Fruit fly (Drosophila melanogaster) whole organism, embryonic: ENCODE measurements around the gene Adat1.

ENCODE experiments used
- Atf-2 ChIP-seq: fragments of 200-800 bp; sonication (Bioruptor generic); optimal IDR thresholded peaks from 2 replicates; lab custom pipeline; 2016; ENCODE audit warnings: missing biosample characterization, missing genetic modification characterization
- B-H1 ChIP-seq: fragments of 200-800 bp; sonication (Bioruptor generic); IDR thresholded peaks from 3 replicates; pipeline ENCODE4 v1.3.6; 2022; ENCODE audit warnings: missing biosample characterization, missing genetic modification characterization
- Bdp1 ChIP-seq: fragments of 200-800 bp; sonication (Bioruptor generic); optimal IDR thresholded peaks from 3 replicates; lab custom pipeline; 2016; ENCODE audit warnings: missing biosample characterization, missing genetic modification characterization
- CG11093 ChIP-seq: fragments of 200-800 bp; sonication (Bioruptor generic); IDR thresholded peaks from 3 replicates; pipeline ENCODE4 v1.3.6; 2022; ENCODE audit warnings: missing biosample characterization, missing genetic modification characterization
- CG11696 ChIP-seq: fragments of 200-800 bp; sonication (Bioruptor generic); IDR thresholded peaks from 2 replicates; pipeline ENCODE4 v1.3.6; 2022; ENCODE audit warnings: missing biosample characterization, missing genetic modification characterization
- CG12071 ChIP-seq: fragments of 200-800 bp; sonication (Bioruptor generic); optimal IDR thresholded peaks from 3 replicates; lab custom pipeline; 2018; ENCODE audit warnings: missing biosample characterization, mild to moderate bottlenecking, missing genetic modification characterization
- CG12769 ChIP-seq: fragments of 200-800 bp; sonication (Bioruptor generic); optimal IDR thresholded peaks from 2 replicates; lab custom pipeline; 2019; ENCODE audit warnings: missing biosample characterization, mild to moderate bottlenecking, missing genetic modification characterization, moderate library complexity
- CG12942 ChIP-seq: fragments of 200-800 bp; sonication (Bioruptor generic); optimal IDR thresholded peaks from 3 replicates; lab custom pipeline; 2016; ENCODE audit warnings: missing biosample characterization, missing genetic modification characterization
- CG13123 ChIP-seq: fragments of 200-800 bp; sonication (Bioruptor generic); optimal IDR thresholded peaks from 2 replicates; lab custom pipeline; 2016; ENCODE audit warnings: missing biosample characterization, missing genetic modification characterization
- CG13424 ChIP-seq: fragments of 200-800 bp; sonication (Bioruptor generic); optimal IDR thresholded peaks from 2 replicates; lab custom pipeline; 2019; ENCODE audit warnings: missing biosample characterization, mild to moderate bottlenecking, missing genetic modification characterization, moderate library complexity
- CG1529 ChIP-seq: fragments of 200-800 bp; sonication (Bioruptor generic); optimal IDR thresholded peaks from 3 replicates; lab custom pipeline; 2018; ENCODE audit warnings: missing biosample characterization, missing genetic modification characterization
- CG3163 ChIP-seq: fragments of 200-800 bp; sonication (Bioruptor generic); optimal IDR thresholded peaks from 3 replicates; lab custom pipeline; 2016; ENCODE audit warnings: missing biosample characterization, missing genetic modification characterization
- CG32772 ChIP-seq: fragments of 200-800 bp; sonication (Bioruptor generic); IDR thresholded peaks from 2 replicates; pipeline ENCODE4 v1.3.6; 2022; ENCODE audit warnings: missing biosample characterization, missing genetic modification characterization
- CG3281 ChIP-seq: fragments of 200-800 bp; sonication (Bioruptor generic); optimal IDR thresholded peaks from 3 replicates; lab custom pipeline; 2017; ENCODE audit warnings: missing biosample characterization, mild to moderate bottlenecking, missing genetic modification characterization
- CG3726 ChIP-seq: fragments of 200-800 bp; sonication (Bioruptor generic); IDR thresholded peaks from 3 replicates; pipeline ENCODE4, ENCODE4 v1.3.6; 2022; ENCODE audit warnings: missing biosample characterization, missing genetic modification characterization
- CG3995 ChIP-seq: fragments of 200-800 bp; sonication (Bioruptor generic); optimal IDR thresholded peaks from 3 replicates; lab custom pipeline; 2016; ENCODE audit warnings: missing biosample characterization, missing genetic modification characterization
- CG4404 ChIP-seq: fragments of 200-800 bp; sonication (Bioruptor generic); IDR thresholded peaks from 2 replicates; pipeline ENCODE4 v1.3.6; 2022; ENCODE audit warnings: missing biosample characterization, missing genetic modification characterization
- CG5245 ChIP-seq: fragments of 200-800 bp; sonication (Bioruptor generic); optimal IDR thresholded peaks from 3 replicates; lab custom pipeline; 2016; ENCODE audit warnings: missing biosample characterization, missing genetic modification characterization
- CG6254 ChIP-seq: fragments of 200-800 bp; sonication (Bioruptor generic); optimal IDR thresholded peaks from 3 replicates; lab custom pipeline; 2017; ENCODE audit warnings: mild to moderate bottlenecking, missing biosample characterization, missing genetic modification reagents, missing genetic modification characterization
- CG6689 ChIP-seq: fragments of 200-800 bp; sonication (Bioruptor generic); IDR thresholded peaks from 2 replicates; pipeline ENCODE4 v1.3.6; 2022; ENCODE audit warnings: missing biosample characterization, missing genetic modification characterization
- CG6813 ChIP-seq: fragments of 200-800 bp; sonication (Bioruptor generic); optimal IDR thresholded peaks from 2 replicates; lab custom pipeline; 2017; ENCODE audit warnings: missing biosample characterization, missing genetic modification characterization, mild to moderate bottlenecking, moderate library complexity, missing genetic modification reagents
- CG7372 ChIP-seq: fragments of 200-800 bp; sonication (Bioruptor generic); IDR thresholded peaks from 2 replicates; pipeline ENCODE4 v1.3.6; 2022; ENCODE audit warnings: missing biosample characterization, missing genetic modification characterization
- CG8388 ChIP-seq: fragments of 200-800 bp; sonication (Bioruptor generic); optimal IDR thresholded peaks from 2 replicates; lab custom pipeline; 2019; ENCODE audit warnings: missing biosample characterization, mild to moderate bottlenecking, missing genetic modification characterization, moderate library complexity
- CkIIα-i1 ChIP-seq: fragments of 200-800 bp; sonication (Bioruptor generic); IDR thresholded peaks from 2 replicates; pipeline ENCODE4 v1.3.6; 2022; ENCODE audit warnings: missing biosample characterization, missing genetic modification characterization
- Fer3 ChIP-seq: fragments of 200-800 bp; sonication (Bioruptor generic); optimal IDR thresholded peaks from 2 replicates; lab custom pipeline; 2018; ENCODE audit warnings: missing biosample characterization, mild to moderate bottlenecking, missing genetic modification characterization, moderate library complexity
- Gug ChIP-seq: fragments of 200-800 bp; sonication (Bioruptor generic); IDR thresholded peaks from 4 replicates; pipeline ENCODE4 v1.3.6; 2022; ENCODE audit warnings: missing biosample characterization, missing genetic modification characterization
- H15 ChIP-seq: fragments of 200-800 bp; sonication (Bioruptor generic); IDR thresholded peaks from 3 replicates; pipeline ENCODE4 v1.3.6; 2022; ENCODE audit warnings: missing biosample characterization, missing genetic modification characterization
- HHEX ChIP-seq: fragments of 200-800 bp; sonication (Bioruptor generic); optimal IDR thresholded peaks from 3 replicates; lab custom pipeline; 2017; ENCODE audit warnings: missing biosample characterization, mild to moderate bottlenecking, missing genetic modification characterization, missing genetic modification reagents
- HLH3B ChIP-seq: fragments of 200-800 bp; sonication (Bioruptor generic); IDR thresholded peaks from 2 replicates; pipeline ENCODE4 v1.3.6; 2022; ENCODE audit warnings: missing biosample characterization, missing genetic modification characterization
- Hmr ChIP-seq: fragments of 200-800 bp; sonication (Bioruptor generic); optimal IDR thresholded peaks from 3 replicates; lab custom pipeline; 2017; ENCODE audit warnings: mild to moderate bottlenecking, missing biosample characterization, missing genetic modification reagents, missing genetic modification characterization
- Oli ChIP-seq: fragments of 200-800 bp; sonication (Bioruptor generic); optimal IDR thresholded peaks from 2 replicates; lab custom pipeline; 2018; ENCODE audit warnings: missing biosample characterization, mild to moderate bottlenecking, missing genetic modification characterization, moderate library complexity
- Tbp ChIP-seq: fragments of >200 bp; optimal IDR thresholded peaks from 2 replicates; lab custom pipeline; 2018; ENCODE audit warnings: missing biosample characterization, missing genetic modification characterization
- Usf ChIP-seq: fragments of 200-800 bp; sonication (Bioruptor generic); optimal IDR thresholded peaks from 2 replicates; lab custom pipeline; 2017; ENCODE audit warnings: missing genotype, missing biosample characterization, missing genetic modification characterization
- al ChIP-seq: fragments of 200-800 bp; sonication (Bioruptor generic); IDR thresholded peaks from 2 replicates; pipeline ENCODE4 v1.3.6; 2022; ENCODE audit warnings: missing biosample characterization, missing genetic modification characterization
- az2 ChIP-seq: fragments of 200-800 bp; sonication (Bioruptor generic); optimal IDR thresholded peaks from 3 replicates; lab custom pipeline; 2016; ENCODE audit warnings: missing biosample characterization, missing genetic modification characterization
- da ChIP-seq: fragments of 200-800 bp; sonication (Bioruptor generic); optimal IDR thresholded peaks from 2 replicates; lab custom pipeline; 2016; ENCODE audit warnings: missing biosample characterization, missing genetic modification characterization
- dimm ChIP-seq: fragments of 200-800 bp; sonication (Bioruptor generic); IDR thresholded peaks from 2 replicates; pipeline ENCODE4 v1.3.6; 2022; ENCODE audit warnings: missing biosample characterization, missing genetic modification characterization
- esg ChIP-seq: fragments of 200-800 bp; sonication (Bioruptor generic); conservative IDR thresholded peaks from 2 replicates; pipeline ENCODE4 v1.3.6; 2022; ENCODE audit warnings: missing biosample characterization, missing genetic modification characterization
- gem ChIP-seq: fragments of 200-800 bp; sonication (Bioruptor generic); optimal IDR thresholded peaks from 2 replicates; lab custom pipeline; 2019; ENCODE audit warnings: missing biosample characterization, mild to moderate bottlenecking, missing genetic modification characterization, moderate library complexity
- jing ChIP-seq: fragments of 200-800 bp; sonication (Bioruptor generic); optimal IDR thresholded peaks from 2 replicates; lab custom pipeline; 2018; ENCODE audit warnings: missing biosample characterization, mild to moderate bottlenecking, missing genetic modification characterization
- kah ChIP-seq: fragments of 200-800 bp; sonication (Bioruptor generic); optimal IDR thresholded peaks from 2 replicates; lab custom pipeline; 2018; ENCODE audit warnings: missing biosample characterization, mild to moderate bottlenecking, missing genetic modification characterization
- ken ChIP-seq: fragments of 200-800 bp; sonication (Bioruptor generic); IDR thresholded peaks from 3 replicates; pipeline ENCODE4 v1.3.6; 2022; ENCODE audit warnings: missing biosample characterization, missing genetic modification characterization
- lab ChIP-seq: fragments of 200-800 bp; sonication (Bioruptor generic); optimal IDR thresholded peaks from 3 replicates; lab custom pipeline; 2017; ENCODE audit warnings: missing biosample characterization, missing genetic modification characterization, mild to moderate bottlenecking, moderate library complexity, missing genetic modification reagents
- lbe ChIP-seq: fragments of 200-800 bp; sonication (Bioruptor generic); optimal IDR thresholded peaks from 2 replicates; lab custom pipeline; 2016; ENCODE audit warnings: missing biosample characterization, mild to moderate bottlenecking, missing genetic modification characterization
- nmo ChIP-seq: fragments of 200-800 bp; sonication (Bioruptor generic); optimal IDR thresholded peaks from 2 replicates; lab custom pipeline; 2018; ENCODE audit warnings: missing biosample characterization, mild to moderate bottlenecking, missing genetic modification characterization, moderate library complexity
- phol ChIP-seq: fragments of 200-800 bp; sonication (Bioruptor generic); optimal IDR thresholded peaks from 3 replicates; lab custom pipeline; 2018; ENCODE audit warnings: missing biosample characterization, mild to moderate bottlenecking, missing genetic modification characterization, moderate library complexity
- prd ChIP-seq, 3 experiments: fragments of >200 bp in 2 of 3; fragments of 200-800 bp in 1 of 3; sonication (Bioruptor generic) in 1 of 3; optimal IDR thresholded peaks in 2 of 3; IDR thresholded peaks in 1 of 3; 2 replicates in 2 of 3; 3 replicates in 1 of 3; pipeline versions ENCODE4 v1.3.6 to Lab custom; 2017 to 2022; ENCODE audit warnings: missing biosample characterization in 1 of 3, missing genetic modification characterization in 1 of 3
- run ChIP-seq: fragments of 200-800 bp; sonication (Bioruptor generic); optimal IDR thresholded peaks from 3 replicates; lab custom pipeline; 2018; ENCODE audit warnings: missing biosample characterization, mild to moderate bottlenecking, missing genetic modification characterization
- wek ChIP-seq: fragments of 200-800 bp; sonication (Bioruptor generic); optimal IDR thresholded peaks from 3 replicates; lab custom pipeline; 2018; ENCODE audit warnings: missing biosample characterization, mild to moderate bottlenecking, missing genetic modification characterization, moderate library complexity
- zfh1 ChIP-seq: fragments of 200-800 bp; sonication (Bioruptor generic); IDR thresholded peaks from 3 replicates; pipeline ENCODE4 v1.3.6; 2022; ENCODE audit warnings: missing biosample characterization, missing genetic modification characterization

The Adat1 gene

dm6 chr2L:13839744-13840151 lies 28.5 kb upstream of the Adat1 start (continued):
- TF ChIP-seq CG3726 (GFP tag; lab: Robert Waterston, UW) (0 out of 3 replicates have a peak, but pooled peaks have one; percentile 71), gem (tag; lab: Kevin White, UChicago) (peak; percentile 92), CG3281 (GFP tag; lab: Kevin White, UChicago) (peak; percentile 79), CG6254 (peak; percentile 83), CG4404 (no peak; the same call in 1 of the 2 replicates), al (peak; percentile 52; the same call in 1 of the 2 replicates), H15 (GFP tag; lab: Robert Waterston, UW) (0 out of 3 replicates have a peak, but pooled peaks have one; percentile 42), run (tag; lab: Kevin White, UChicago) (peak; percentile 89), Bdp1 (GFP tag; lab: Kevin White, UChicago) (peak; percentile 49), CG3163 (GFP tag; lab: Kevin White, UChicago) (peak; percentile 37), CG3995 (GFP tag; lab: Kevin White, UChicago) (peak; percentile 17), CkIIα-i1 (GFP tag; lab: Robert Waterston, UW) (no peak), HHEX (GFP tag; lab: Kevin White, UChicago) (peak; percentile 61), dimm (GFP tag; lab: Robert Waterston, UW) (peak; percentile 52; the same call in 1 of the 2 replicates), jing (peak; percentile 47), B-H1 (GFP tag; lab: Robert Waterston, UW) (peak; percentile 63), CG12071 (GFP tag; lab: Kevin White, UChicago) (peak; percentile 44), lbe (GFP tag; lab: Kevin White, UChicago) (peak; percentile 81), Usf (GFP tag; lab: Kevin White, UChicago) (peak; percentile 55), CG1529 (GFP tag; lab: Kevin White, UChicago) (peak; percentile 67), Hmr (peak; percentile 74), prd (optimal IDR thresholded peaks at IDR 0.05; lab: Kevin White, UChicago) (no peak), prd (GFP tag; IDR thresholded peaks at IDR 0.05; lab: Robert Waterston, UW) (peak; percentile 70), Fer3 (tag; lab: Kevin White, UChicago) (peak; percentile 76), lab (GFP tag; lab: Kevin White, UChicago) (peak; percentile 73), Tbp (no peak), kah (GFP tag; lab: Kevin White, UChicago) (peak; percentile 22), CG8388 (GFP tag; lab: Kevin White, UChicago) (peak; percentile 80), zfh1 (GFP tag; lab: Robert Waterston, UW) (0 out of 3 replicates have a peak, but pooled peaks have one; percentile 37), CG11696 (peak; percentile 46; the same call in 1 of the 2 replicates), ken (GFP tag; lab: Robert Waterston, UW) (no peak), CG12942 (GFP tag; lab: Kevin White, UChicago) (peak; percentile 65), CG13123 (GFP tag; lab: Kevin White, UChicago) (peak; percentile 49), nmo (GFP tag; lab: Kevin White, UChicago) (peak; percentile 96), CG6813 (GFP tag; lab: Kevin White, UChicago) (peak; percentile 37), da (GFP tag; lab: Kevin White, UChicago) (no peak), CG6689 (GFP tag; lab: Robert Waterston, UW) (peak; percentile 79), Gug (GFP tag; lab: Robert Waterston, UW) (0 out of 4 replicates have a peak, but pooled peaks have one; percentile 26), CG12769 (tag; lab: Kevin White, UChicago) (peak; percentile 63), CG7372 (GFP tag; lab: Robert Waterston, UW) (0 out of 2 replicates have a peak, but pooled peaks have one; percentile 22), az2 (GFP tag; lab: Kevin White, UChicago) (peak; percentile 87), CG13424 (tag; lab: Kevin White, UChicago) (peak; percentile 83), CG11093 (GFP tag; lab: Robert Waterston, UW) (peak; percentile 56; the same call in 1 of the 3 replicates), Oli (peak; percentile 88), Atf-2 (peak; percentile 86), esg (GFP tag; lab: Robert Waterston, UW) (peak; percentile 86), phol (tag; lab: Kevin White, UChicago) (peak; percentile 88), CG32772 (peak; percentile 59), HLH3B (GFP tag; lab: Robert Waterston, UW) (peak; percentile 84), wek (peak; percentile 32), CG5245 (peak; percentile 85)
